Worm (Caenorhabditis elegans) whole organism, early embryonic: ENCODE measurements around the gene cec-5.

Source experiments
- B0310.2 ChIP-seq: sonication (generic microtip); optimal IDR thresholded peaks from 2 replicates; lab custom pipeline; 2016; ENCODE audit warnings: mild to moderate bottlenecking, missing genetic modification characterization, missing compliant biosample characterization
- aly-1 ChIP-seq: sonication (generic microtip); optimal IDR thresholded peaks from 2 replicates; lab custom pipeline; 2016; ENCODE audit warnings: missing genetic modification characterization, missing compliant biosample characterization
- ama-1 ChIP-seq: fragments of 150-350 bp; optimal IDR thresholded peaks from 2 replicates; lab custom pipeline; 2014
- ceh-36 ChIP-seq: sonication (generic microtip); optimal IDR thresholded peaks from 2 replicates; lab custom pipeline; 2016; ENCODE audit warnings: missing genetic modification characterization, inconsistent platforms, missing compliant biosample characterization
- flt-1 ChIP-seq: fragments of 200-800 bp; sonication (Bioruptor generic); IDR thresholded peaks from 2 replicates; pipeline ENCODE4 v1.3.6; 2022; ENCODE audit warnings: missing genetic modification characterization, missing compliant biosample characterization
- pes-1 ChIP-seq: fragments of 200-800 bp; sonication (Bioruptor generic); IDR thresholded peaks from 2 replicates; pipeline ENCODE4 v1.3.6; 2022; ENCODE audit warnings: missing genetic modification reagents, missing genetic modification characterization, missing compliant biosample characterization
- tbx-11 ChIP-seq: fragments of 200-800 bp; sonication (Bioruptor generic); IDR thresholded peaks from 2 replicates; pipeline ENCODE4 v1.3.6; 2022; ENCODE audit warnings: missing genetic modification characterization, missing compliant biosample characterization
- tbx-37 ChIP-seq: fragments of 200-800 bp; sonication (Bioruptor generic); conservative IDR thresholded peaks from 2 replicates; pipeline ENCODE4 v1.3.6; 2022; ENCODE audit warnings: missing genetic modification reagents, missing genetic modification characterization, missing compliant biosample characterization

DNA sequence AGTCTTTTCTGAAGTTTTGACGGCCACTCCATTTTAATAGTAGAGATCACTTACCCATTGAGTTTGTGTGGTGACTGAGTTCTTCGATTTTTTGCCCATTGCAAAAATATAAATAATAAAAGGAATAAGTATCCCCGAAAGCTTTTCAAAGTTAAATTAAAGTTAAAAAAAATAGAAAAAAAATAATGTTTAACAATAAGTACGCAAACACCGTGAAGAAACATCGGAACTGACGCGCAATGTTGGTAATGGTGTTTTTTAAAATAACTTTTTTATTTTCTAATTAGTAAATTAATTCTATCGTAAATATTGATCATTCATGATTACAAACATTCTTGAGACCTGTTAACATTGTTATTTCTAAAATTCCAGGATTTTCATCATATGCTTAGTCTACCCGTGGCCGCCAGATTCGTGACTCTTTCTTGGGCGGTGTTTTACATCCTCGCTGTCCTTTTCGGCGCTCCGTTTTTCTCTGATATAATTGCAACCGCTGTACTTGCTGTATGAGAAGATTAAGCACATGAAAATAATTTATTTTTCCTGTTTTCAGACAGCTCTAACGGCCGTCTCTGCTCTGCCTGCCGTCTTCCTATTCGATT, 23.5 kb downstream of the cec-5 start, which contains the start of the genes F49E8.7, F49E8.8 and nprl-2:
- no peak for TF ChIP-seq flt-1 (GFP tag; lab: Robert Waterston, UW)
- TF ChIP-seq tbx-11 (GFP tag; lab: Robert Waterston, UW), result no peak
- TF ChIP-seq ama-1 (lab: Kevin White, UChicago), result no peak
- TF ChIP-seq B0310.2, result no peak
- no peak for TF ChIP-seq aly-1 (tag; lab: Kevin White, UChicago)
- no peak for TF ChIP-seq ceh-36
- no peak for TF ChIP-seq pes-1 (GFP tag; lab: Robert Waterston, UW)
- no peak for TF ChIP-seq tbx-37 (GFP tag; lab: Robert Waterston, UW)
